Worm (Caenorhabditis elegans) whole organism, early embryonic: ENCODE results near the gene Y57G11C.1144.

ENCODE experiments used
- B0310.2 ChIP-seq: sonication (generic microtip); optimal IDR thresholded peaks from 2 replicates; lab custom pipeline; 2016; ENCODE audit warnings: mild to moderate bottlenecking, missing genetic modification characterization, missing compliant biosample characterization
- F13C5.2 ChIP-seq: sonication (generic microtip); optimal IDR thresholded peaks from 2 replicates; lab custom pipeline; 2017; ENCODE audit warnings: mild to moderate bottlenecking, missing genetic modification characterization, inconsistent platforms, missing compliant biosample characterization
- aly-1 ChIP-seq: sonication (generic microtip); optimal IDR thresholded peaks from 2 replicates; lab custom pipeline; 2016; ENCODE audit warnings: missing genetic modification characterization, missing compliant biosample characterization
- ama-1 ChIP-seq: fragments of 150-350 bp; optimal IDR thresholded peaks from 2 replicates; lab custom pipeline; 2014
- ceh-13 ChIP-seq: fragments of 200-800 bp; sonication (Bioruptor generic); optimal IDR thresholded peaks from 2 replicates; lab custom pipeline; 2018; ENCODE audit warnings: mild to moderate bottlenecking, missing genetic modification characterization, missing compliant biosample characterization
- ceh-36 ChIP-seq: sonication (generic microtip); optimal IDR thresholded peaks from 2 replicates; lab custom pipeline; 2016; ENCODE audit warnings: missing genetic modification characterization, inconsistent platforms, missing compliant biosample characterization
- ets-7 ChIP-seq: sonication (generic microtip); optimal IDR thresholded peaks from 2 replicates; lab custom pipeline; 2016; ENCODE audit warnings: missing genotype, missing genetic modification characterization, missing compliant biosample characterization
- flt-1 ChIP-seq: fragments of 200-800 bp; sonication (Bioruptor generic); IDR thresholded peaks from 2 replicates; pipeline ENCODE4 v1.3.6; 2022; ENCODE audit warnings: missing genetic modification characterization, missing compliant biosample characterization
- hmbx-1 ChIP-seq: sonication (generic microtip); optimal IDR thresholded peaks from 2 replicates; lab custom pipeline; 2016; ENCODE audit warnings: mild to moderate bottlenecking, missing genetic modification characterization, missing compliant biosample characterization
- hmg-4 ChIP-seq: fragments of 200-800 bp; sonication (Bioruptor generic); optimal IDR thresholded peaks from 2 replicates; lab custom pipeline; 2018; ENCODE audit warnings: mild to moderate bottlenecking, missing genetic modification characterization, missing compliant biosample characterization
- hnd-1 ChIP-seq: sonication (generic microtip); optimal IDR thresholded peaks from 2 replicates; lab custom pipeline; 2016; ENCODE audit warnings: missing genetic modification characterization, missing compliant biosample characterization
- pes-1 ChIP-seq: fragments of 200-800 bp; sonication (Bioruptor generic); IDR thresholded peaks from 2 replicates; pipeline ENCODE4 v1.3.6; 2022; ENCODE audit warnings: missing genetic modification reagents, missing genetic modification characterization, missing compliant biosample characterization
- scrt-1 ChIP-seq: fragments of 200-800 bp; sonication (Bioruptor generic); IDR thresholded peaks from 2 replicates; pipeline ENCODE4 v1.3.6; 2022; ENCODE audit warnings: missing genetic modification characterization, missing compliant biosample characterization
- sea-1 ChIP-seq: fragments of 200-800 bp; sonication (Bioruptor generic); conservative IDR thresholded peaks from 2 replicates; pipeline ENCODE4 v1.3.6; 2022; ENCODE audit warnings: missing genetic modification characterization, missing compliant biosample characterization
- tbx-11 ChIP-seq: fragments of 200-800 bp; sonication (Bioruptor generic); IDR thresholded peaks from 2 replicates; pipeline ENCODE4 v1.3.6; 2022; ENCODE audit warnings: missing genetic modification characterization, missing compliant biosample characterization
- tbx-37 ChIP-seq: fragments of 200-800 bp; sonication (Bioruptor generic); conservative IDR thresholded peaks from 2 replicates; pipeline ENCODE4 v1.3.6; 2022; ENCODE audit warnings: missing genetic modification reagents, missing genetic modification characterization, missing compliant biosample characterization
- tra-4 ChIP-seq: sonication (generic microtip); optimal IDR thresholded peaks from 2 replicates; lab custom pipeline; 2017; ENCODE audit warnings: missing genetic modification characterization, missing compliant biosample characterization

Gene Y57G11C.1144

DNA sequence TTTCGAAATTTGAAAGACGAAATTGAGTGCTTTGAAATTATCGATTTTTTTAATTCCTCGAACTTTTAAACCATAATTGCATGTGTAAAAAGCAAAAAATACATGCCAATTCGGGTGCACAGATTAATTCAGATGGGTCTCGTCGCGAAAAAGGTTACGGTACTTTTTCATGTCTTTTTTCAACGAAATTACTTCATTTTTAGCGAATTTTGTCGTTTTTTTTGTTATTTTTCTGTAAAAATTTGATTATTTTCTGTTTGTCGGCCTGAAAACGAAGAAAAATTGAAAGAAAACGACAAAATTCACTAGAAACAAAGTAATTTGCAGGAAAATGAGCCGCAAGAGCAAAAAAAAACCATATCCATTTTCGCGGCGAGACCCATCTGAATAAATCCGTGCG, 17.7 kb downstream of the Y57G11C.1144 start:
- TF ChIP-seq tbx-11 (GFP tag; lab: Robert Waterston, UW) (no peak), pes-1 (GFP tag; lab: Robert Waterston, UW) (no peak), hnd-1 (no peak), hmg-4 (GFP tag; lab: Kevin White, UChicago) (no peak), scrt-1 (no peak), ceh-13 (GFP tag; lab: Kevin White, UChicago) (no peak), F13C5.2 (no peak), tbx-37 (GFP tag; lab: Robert Waterston, UW) (no peak), sea-1 (GFP tag; lab: Robert Waterston, UW) (no peak), aly-1 (tag; lab: Kevin White, UChicago) (no peak), B0310.2 (tag; lab: Kevin White, UChicago) (no peak)

DNA sequence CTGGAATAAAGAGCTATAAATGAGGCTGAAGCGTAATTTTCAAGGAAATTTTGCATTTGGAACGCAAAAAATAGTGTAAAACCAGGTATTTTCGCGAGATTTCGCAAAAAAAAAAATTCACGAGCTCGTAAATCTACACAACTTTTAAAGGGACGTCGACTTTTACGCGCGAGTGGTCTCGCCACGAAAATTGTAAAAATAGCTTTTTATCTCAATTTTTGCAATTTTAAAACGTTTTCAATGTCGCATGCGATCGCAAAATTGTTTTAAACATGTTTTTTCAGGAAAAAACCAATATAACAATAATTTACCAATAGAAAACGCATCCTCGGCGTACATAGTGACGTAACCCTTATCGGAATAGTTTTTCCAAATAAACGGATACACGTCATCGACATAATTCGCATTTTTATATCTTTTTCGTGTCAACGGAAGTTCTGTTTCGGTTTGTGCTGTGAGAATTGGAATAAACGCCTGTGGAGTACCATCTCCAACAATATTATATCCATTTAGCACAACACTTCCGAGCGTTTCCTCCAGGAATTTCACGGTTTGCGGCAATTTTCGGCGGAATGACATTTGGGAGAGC, 19.7 kb downstream of the Y57G11C.1144 start:
- no peak for TF ChIP-seq ceh-36 (tag; lab: Kevin White, UChicago)
- TF ChIP-seq tra-4 (tag; lab: Kevin White, UChicago): no peak
- no peak for TF ChIP-seq tbx-37 (GFP tag; lab: Robert Waterston, UW)
- TF ChIP-seq F13C5.2: no peak
- no peak for TF ChIP-seq B0310.2 (tag; lab: Kevin White, UChicago)
- no peak for TF ChIP-seq aly-1 (tag; lab: Kevin White, UChicago)
- no peak for TF ChIP-seq ceh-13 (GFP tag; lab: Kevin White, UChicago)
- TF ChIP-seq tbx-11 (GFP tag; lab: Robert Waterston, UW): no peak
- TF ChIP-seq scrt-1: no peak
- no peak for TF ChIP-seq hnd-1
- 0 out of 2 replicates have a peak, but pooled peaks have one; percentile 47 for TF ChIP-seq sea-1 (GFP tag; lab: Robert Waterston, UW)
- TF ChIP-seq pes-1 (GFP tag; lab: Robert Waterston, UW): no peak
- no peak for TF ChIP-seq flt-1
- peak; percentile 47 for TF ChIP-seq ama-1 (lab: Kevin White, UChicago)
- no peak for TF ChIP-seq hmg-4 (GFP tag; lab: Kevin White, UChicago)

DNA sequence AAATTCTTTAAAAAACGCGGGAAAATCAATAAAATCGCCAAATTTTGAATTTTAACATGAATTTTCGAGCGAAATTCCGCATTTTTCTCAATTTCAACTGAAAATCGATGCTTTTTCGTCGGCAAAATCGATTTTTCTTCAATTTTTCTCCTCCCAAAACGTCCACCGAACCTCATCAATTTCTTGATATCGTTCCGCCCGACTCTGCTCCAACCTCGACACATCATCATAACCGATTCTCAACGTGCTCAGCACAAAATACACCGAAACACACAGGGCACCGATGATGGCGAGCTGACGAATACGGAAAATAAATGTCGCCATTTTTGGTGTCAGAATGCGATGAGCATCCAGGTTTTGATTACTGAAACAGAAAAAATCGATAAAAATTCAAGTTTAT, 21.4 kb downstream of the Y57G11C.1144 start, which contains the start of gene Y41E3.1:
Gene Y41E3.1, minus strand, starts transcription at position 324 of the 400 bp plus-strand sequence.
- no peak for TF ChIP-seq ama-1 (lab: Kevin White, UChicago)
- no peak for TF ChIP-seq scrt-1
- no peak for TF ChIP-seq sea-1 (GFP tag; lab: Robert Waterston, UW)
- TF ChIP-seq hnd-1: no peak
- TF ChIP-seq hmbx-1 (tag; lab: Kevin White, UChicago): no peak
- no peak for TF ChIP-seq ceh-13 (GFP tag; lab: Kevin White, UChicago)
- no peak for TF ChIP-seq pes-1 (GFP tag; lab: Robert Waterston, UW)
- no peak for TF ChIP-seq flt-1
- TF ChIP-seq tbx-11 (GFP tag; lab: Robert Waterston, UW): no peak
- TF ChIP-seq B0310.2 (tag; lab: Kevin White, UChicago): no peak
- TF ChIP-seq aly-1 (tag; lab: Kevin White, UChicago): no peak
- no peak for TF ChIP-seq ets-7 (tag; lab: Kevin White, UChicago)
- no peak for TF ChIP-seq F13C5.2
- TF ChIP-seq ceh-36 (tag; lab: Kevin White, UChicago): no peak
- no peak for TF ChIP-seq tbx-37 (GFP tag; lab: Robert Waterston, UW)
- no peak for TF ChIP-seq tra-4 (tag; lab: Kevin White, UChicago)
- no peak for TF ChIP-seq hmg-4 (GFP tag; lab: Kevin White, UChicago)

DNA sequence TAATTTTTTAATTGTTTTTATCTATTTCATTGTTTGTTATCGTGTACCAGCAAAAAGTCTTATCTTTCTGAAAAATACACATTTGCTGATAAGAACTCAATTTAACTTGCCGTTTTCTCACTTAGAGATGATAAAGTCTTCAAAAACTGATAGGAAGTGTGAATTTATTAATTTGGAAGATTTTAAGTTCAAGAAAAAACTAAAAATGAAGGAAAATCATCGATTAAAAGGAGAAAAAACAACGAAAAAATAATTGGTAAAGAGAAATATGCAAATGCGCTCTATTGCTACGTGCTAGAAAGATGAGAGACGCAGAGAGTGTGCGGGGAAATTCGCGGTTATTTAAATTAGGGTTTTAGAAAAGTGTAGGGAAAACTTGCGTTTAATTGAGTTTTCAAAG, 22.3 kb downstream of the Y57G11C.1144 start:
- TF ChIP-seq F13C5.2 (peak; percentile 31), tbx-37 (GFP tag; lab: Robert Waterston, UW) (peak; percentile 33; the same call in 1 of the 2 replicates), ets-7 (tag; lab: Kevin White, UChicago) (no peak)

DNA sequence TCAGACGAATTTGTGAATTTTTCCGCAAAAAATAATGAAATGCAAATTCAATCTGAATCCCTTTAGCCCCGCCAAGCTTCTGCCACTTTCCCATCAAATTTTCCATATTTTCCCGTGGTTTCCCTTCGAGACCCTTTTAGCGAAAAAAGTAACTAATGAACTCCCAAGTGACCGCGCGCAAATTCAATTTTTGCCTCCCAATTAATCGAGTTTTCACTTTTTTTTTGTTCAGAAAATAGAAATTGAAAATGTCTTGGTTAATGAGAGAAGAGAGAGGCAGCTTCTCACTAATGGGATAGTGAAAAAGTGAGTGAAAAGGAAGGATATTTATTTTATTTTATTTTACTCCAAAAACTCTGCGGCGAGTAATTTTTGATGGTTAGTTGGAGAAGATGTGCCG, 22.9 kb downstream of the Y57G11C.1144 start:
- no peak for TF ChIP-seq sea-1 (GFP tag; lab: Robert Waterston, UW)
- no peak for TF ChIP-seq ceh-13 (GFP tag; lab: Kevin White, UChicago)
- TF ChIP-seq tbx-11 (GFP tag; lab: Robert Waterston, UW): no peak
- TF ChIP-seq flt-1: no peak
- no peak for TF ChIP-seq F13C5.2
- no peak for TF ChIP-seq aly-1 (tag; lab: Kevin White, UChicago)
- no peak for TF ChIP-seq tra-4 (tag; lab: Kevin White, UChicago)
- no peak for TF ChIP-seq pes-1 (GFP tag; lab: Robert Waterston, UW)
- TF ChIP-seq scrt-1: no peak
- TF ChIP-seq ama-1 (lab: Kevin White, UChicago): no peak
- no peak for TF ChIP-seq ets-7 (tag; lab: Kevin White, UChicago)
- no peak for TF ChIP-seq hmg-4 (GFP tag; lab: Kevin White, UChicago)
- TF ChIP-seq ceh-36 (tag; lab: Kevin White, UChicago): no peak
- no peak for TF ChIP-seq tbx-37 (GFP tag; lab: Robert Waterston, UW)
- no peak for TF ChIP-seq B0310.2 (tag; lab: Kevin White, UChicago)
- TF ChIP-seq hmbx-1 (tag; lab: Kevin White, UChicago): no peak
- TF ChIP-seq hnd-1: no peak

DNA sequence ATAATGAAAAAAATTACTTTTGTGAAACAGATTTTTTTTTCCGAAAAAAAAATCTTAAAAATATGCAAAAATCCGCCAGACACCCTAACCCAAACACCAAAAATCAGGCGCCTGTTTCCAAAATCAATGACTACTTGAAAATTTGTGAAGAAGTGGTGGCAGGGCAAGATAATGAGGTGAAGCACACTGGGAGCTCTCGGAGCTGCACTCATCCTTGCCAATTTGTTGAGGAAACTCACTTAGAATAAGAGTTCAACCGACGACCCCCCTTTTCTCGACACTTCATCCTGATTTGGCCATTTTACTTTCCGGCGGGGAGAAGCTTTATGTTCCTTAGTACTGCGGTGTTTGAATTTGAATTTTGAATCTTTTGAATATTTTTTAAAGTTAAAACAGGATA, 41.1 kb downstream of the Y57G11C.1144 start:
- TF ChIP-seq tbx-11 (GFP tag; lab: Robert Waterston, UW) (no peak), tbx-37 (GFP tag; lab: Robert Waterston, UW) (no peak), F13C5.2 (no peak), aly-1 (tag; lab: Kevin White, UChicago) (no peak), tra-4 (tag; lab: Kevin White, UChicago) (no peak), B0310.2 (tag; lab: Kevin White, UChicago) (no peak), scrt-1 (no peak), ceh-13 (GFP tag; lab: Kevin White, UChicago) (no peak), sea-1 (GFP tag; lab: Robert Waterston, UW) (no peak), ets-7 (tag; lab: Kevin White, UChicago) (no peak), hmbx-1 (tag; lab: Kevin White, UChicago) (no peak), ama-1 (lab: Kevin White, UChicago) (no peak), pes-1 (GFP tag; lab: Robert Waterston, UW) (no peak)

DNA sequence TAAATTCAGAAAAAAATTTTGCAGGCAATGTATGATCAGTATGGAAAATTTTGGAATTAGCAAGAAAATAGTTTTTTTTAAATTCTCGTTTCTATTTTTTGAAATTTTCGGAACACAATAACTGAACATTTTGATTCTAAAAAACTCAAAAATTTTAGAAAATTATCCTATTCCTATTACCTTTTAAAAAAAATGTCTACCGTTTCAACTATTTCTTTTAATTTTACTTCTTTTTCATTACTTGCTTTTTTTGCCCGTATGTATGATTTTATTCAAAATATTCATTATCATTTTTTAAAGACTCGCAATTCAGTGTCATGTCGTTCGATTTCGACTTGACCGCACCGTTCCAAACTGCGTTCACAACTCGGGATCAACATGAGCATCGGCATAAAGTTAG, 44.2 kb downstream of the Y57G11C.1144 start, which contains the start of gene atln-2:
Gene atln-2, plus strand, starts transcription at position 301 of the 400 bp plus-strand sequence.
- no peak for TF ChIP-seq hmg-4 (GFP tag; lab: Kevin White, UChicago)
- TF ChIP-seq scrt-1: no peak
- no peak for TF ChIP-seq flt-1
